Worm (Caenorhabditis elegans): ENCODE results near the gene T03F6.10.
A peak's percentile ranks its signal among the peaks of the same experiment; 100 is the strongest.

T03F6.10 gene

DNA sequence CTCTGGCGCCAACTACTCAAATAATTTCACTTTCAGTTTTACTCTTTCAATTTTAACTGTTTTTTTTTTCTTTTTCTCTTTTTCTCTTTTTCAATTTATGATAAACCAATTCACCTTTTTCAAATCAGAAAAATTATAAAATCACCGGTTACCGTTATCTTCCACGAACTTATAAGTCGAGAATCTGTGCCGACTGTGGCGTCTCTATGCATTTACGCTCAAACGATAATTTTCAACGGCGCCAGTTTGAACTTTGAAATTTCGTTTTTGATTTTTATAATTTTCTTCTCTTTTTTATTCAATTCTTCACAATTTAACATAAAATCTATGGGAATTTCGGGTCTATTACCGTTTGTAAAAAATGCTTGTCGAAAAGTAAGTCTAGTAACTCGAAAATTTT is 45.3 kb upstream of the T03F6.10 start, which contains the start of gene exo-1 (continued):
- no peak for TF ChIP-seq ztf-28 (GFP tag; IDR thresholded peaks at IDR 0.05)
- TF ChIP-seq lir-1 (GFP tag; conservative IDR thresholded peaks at IDR 0.05), result no peak
- TF ChIP-seq ztf-26 (tag; optimal IDR thresholded peaks at IDR 0.05), result no peak
- TF ChIP-seq F57A8.1 (GFP tag; optimal IDR thresholded peaks at IDR 0.05), result no peak
- no peak for TF ChIP-seq sdz-38 (tag; optimal IDR thresholded peaks at IDR 0.05)
- no peak; the same call in 1 of the 2 replicates for TF ChIP-seq hmg-1.2 (GFP tag; IDR thresholded peaks at IDR 0.05)
- no peak for TF ChIP-seq ets-4 (GFP tag; optimal IDR thresholded peaks at IDR 0.05)
- TF ChIP-seq ceh-91 (GFP tag; IDR thresholded peaks at IDR 0.05), result peak; percentile 49
- TF ChIP-seq aptf-2 (GFP tag; conservative IDR thresholded peaks at IDR 0.05), result no peak
- TF ChIP-seq snpc-3.4 (tag; optimal IDR thresholded peaks at IDR 0.05), result peak; percentile 17
- no peak for TF ChIP-seq ama-1 (optimal IDR thresholded peaks at IDR 0.05)
- TF ChIP-seq ama-1 (GFP tag; optimal IDR thresholded peaks at IDR 0.05), result no peak
- no peak for TF ChIP-seq zfh-2 (GFP tag; conservative IDR thresholded peaks at IDR 0.05)
- TF ChIP-seq nfya-1 (tag; optimal IDR thresholded peaks at IDR 0.05; ENCODE audit: borderline replicate concordance, insufficient read depth), result no peak
- TF ChIP-seq him-1 (tag; optimal IDR thresholded peaks at IDR 0.05), result peak; percentile 4
- peak; percentile 53 for TF ChIP-seq unc-130 (GFP tag; optimal IDR thresholded peaks at IDR 0.05)
- no peak for TF ChIP-seq bed-1 (GFP tag; IDR thresholded peaks at IDR 0.05)
- TF ChIP-seq F10E7.11 (tag; optimal IDR thresholded peaks at IDR 0.05), result no peak
- TF ChIP-seq nfya-2 (GFP tag; IDR thresholded peaks at IDR 0.05), result no peak
- peak; percentile 78 for TF ChIP-seq attf-5 (GFP tag; optimal IDR thresholded peaks at IDR 0.05)
- no peak for TF ChIP-seq T07F8.4 (tag; optimal IDR thresholded peaks at IDR 0.05)
- TF ChIP-seq ekl-4 (GFP tag; IDR thresholded peaks at IDR 0.05), result no peak
- no peak for TF ChIP-seq hrde-1 (tag; optimal IDR thresholded peaks at IDR 0.05; ENCODE audit: borderline replicate concordance)
- TF ChIP-seq ztf-22 (GFP tag; optimal IDR thresholded peaks at IDR 0.05), result no peak
- TF ChIP-seq dpl-1 (GFP tag; optimal IDR thresholded peaks at IDR 0.05), result peak; percentile 80
- no peak for TF ChIP-seq ceh-58 (GFP tag; IDR thresholded peaks at IDR 0.05)
- no peak for TF ChIP-seq sptf-2 (GFP tag; optimal IDR thresholded peaks at IDR 0.05)
- no peak for TF ChIP-seq let-607 (tag; optimal IDR thresholded peaks at IDR 0.05)
- no peak for TF ChIP-seq bed-2 (GFP tag; IDR thresholded peaks at IDR 0.05)
- no peak for TF ChIP-seq attf-6 (GFP tag; IDR thresholded peaks at IDR 0.05)
- TF ChIP-seq snpc-1.3 (tag; optimal IDR thresholded peaks at IDR 0.05; ENCODE audit: insufficient read depth), result no peak
- TF ChIP-seq somi-1 (GFP tag; optimal IDR thresholded peaks at IDR 0.05), result no peak
- no peak for TF ChIP-seq rpc-1 (optimal IDR thresholded peaks at IDR 0.05)
- no peak for TF ChIP-seq rpc-1 (tag; optimal IDR thresholded peaks at IDR 0.05)
- no peak for TF ChIP-seq Y53G8AR.9 (GFP tag; conservative IDR thresholded peaks at IDR 0.05)
- TF ChIP-seq cebp-1 (GFP tag; IDR thresholded peaks at IDR 0.05), result no peak
- TF ChIP-seq cebp-1 (tag; optimal IDR thresholded peaks at IDR 0.05), result no peak
- no peak for TF ChIP-seq snpc-1.1 (tag; optimal IDR thresholded peaks at IDR 0.05; ENCODE audit: insufficient read depth)
- no peak for TF ChIP-seq sea-2 (GFP tag; IDR thresholded peaks at IDR 0.05)
- no peak for TF ChIP-seq F37B4.10 (GFP tag; IDR thresholded peaks at IDR 0.05)
- TF ChIP-seq fkh-3 (tag; optimal IDR thresholded peaks at IDR 0.05), result no peak
- TF ChIP-seq ccch-3 (GFP tag; optimal IDR thresholded peaks at IDR 0.05), result no peak
- no peak for TF ChIP-seq Y79H2A.3 (GFP tag; conservative IDR thresholded peaks at IDR 0.05)
- no peak for TF ChIP-seq Y67H2A.10 (GFP tag; conservative IDR thresholded peaks at IDR 0.05)
- no peak for TF ChIP-seq ceh-79 (tag; optimal IDR thresholded peaks at IDR 0.05)
- TF ChIP-seq lsl-1 (GFP tag; optimal IDR thresholded peaks at IDR 0.05), result peak; percentile 44
- no peak for TF ChIP-seq madf-8 (GFP tag; conservative IDR thresholded peaks at IDR 0.05)
- peak; percentile 95 for TF ChIP-seq ceh-100 (GFP tag; IDR thresholded peaks at IDR 0.05)
- no peak for TF ChIP-seq hlh-26 (GFP tag; conservative IDR thresholded peaks at IDR 0.05)

Data from whole organism, young adult.